Worm (Caenorhabditis elegans): ENCODE measurements around the gene bmy-1.

The bmy-1 gene

DNA sequence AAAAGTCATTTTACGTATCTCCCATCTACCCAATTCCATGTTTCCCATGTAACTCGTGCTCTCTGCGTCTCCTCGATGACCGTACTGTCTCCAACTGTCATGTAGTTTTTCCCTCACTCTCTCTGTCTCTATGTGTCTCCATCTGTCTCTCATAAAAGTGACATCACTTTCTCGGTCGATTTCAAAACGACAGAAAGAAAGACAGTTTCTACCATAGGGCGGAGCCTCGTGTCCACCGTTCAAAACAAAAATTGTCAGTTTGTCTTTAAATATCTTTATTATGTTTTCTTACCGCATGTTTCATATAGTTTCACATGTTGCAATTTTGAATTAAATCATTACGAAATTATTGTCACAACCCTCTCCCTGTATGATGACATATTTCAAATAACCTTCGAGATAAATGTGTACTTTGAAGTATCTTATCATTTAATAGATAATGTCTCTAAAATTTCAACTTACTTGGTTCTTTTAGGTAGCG, 28.2 kb upstream of the bmy-1 start (continued):
- TF ChIP-seq tbx-9 (tag; optimal IDR thresholded peaks at IDR 0.05; ENCODE audit: borderline replicate concordance) (no peak), madf-6 (GFP tag; IDR thresholded peaks at IDR 0.05) (no peak), nhr-90 (tag; optimal IDR thresholded peaks at IDR 0.05) (peak; percentile 47), unc-62 (GFP tag; optimal IDR thresholded peaks at IDR 0.05) (peak; percentile 60), B0019.2 (GFP tag; conservative IDR thresholded peaks at IDR 0.05) (no peak), attf-3 (GFP tag; conservative IDR thresholded peaks at IDR 0.05) (no peak), hrde-1 (tag; optimal IDR thresholded peaks at IDR 0.05; ENCODE audit: borderline replicate concordance) (no peak), egrh-3 (GFP tag; IDR thresholded peaks at IDR 0.05) (no peak), rcor-1 (GFP tag; IDR thresholded peaks at IDR 0.05) (no peak), F37B4.10 (GFP tag; IDR thresholded peaks at IDR 0.05) (no peak), dox-1 (GFP tag; IDR thresholded peaks at IDR 0.05) (peak; percentile 75), hsf-1 (GFP tag; IDR thresholded peaks at IDR 0.05) (no peak), cebp-2 (GFP tag; IDR thresholded peaks at IDR 0.05) (no peak), efl-1 (GFP tag; optimal IDR thresholded peaks at IDR 0.05) (no peak), ztf-28 (GFP tag; IDR thresholded peaks at IDR 0.05) (no peak), lsl-1 (GFP tag; optimal IDR thresholded peaks at IDR 0.05) (no peak), F52B5.7 (tag; optimal IDR thresholded peaks at IDR 0.05) (no peak), ztf-18 (tag; optimal IDR thresholded peaks at IDR 0.05) (no peak), bed-1 (GFP tag; IDR thresholded peaks at IDR 0.05) (no peak), nhr-120 (GFP tag; IDR thresholded peaks at IDR 0.05) (no peak), C06A6.2 (GFP tag; conservative IDR thresholded peaks at IDR 0.05) (no peak), attf-6 (GFP tag; IDR thresholded peaks at IDR 0.05) (no peak), pha-4 (tag; optimal IDR thresholded peaks at IDR 0.05) (peak; percentile 77), sdz-38 (tag; optimal IDR thresholded peaks at IDR 0.05) (no peak), ztf-22 (GFP tag; optimal IDR thresholded peaks at IDR 0.05) (peak; percentile 25), athp-1 (tag; optimal IDR thresholded peaks at IDR 0.05) (no peak), hmg-20 (GFP tag; IDR thresholded peaks at IDR 0.05) (no peak), ekl-4 (GFP tag; IDR thresholded peaks at IDR 0.05) (0 out of 2 replicates have a peak, but pooled peaks have one; percentile 11), B0035.1 (tag; optimal IDR thresholded peaks at IDR 0.05) (no peak), hlh-12 (tag; optimal IDR thresholded peaks at IDR 0.05) (no peak), aptf-3 (GFP tag; IDR thresholded peaks at IDR 0.05) (no peak), mes-4 (tag; optimal IDR thresholded peaks at IDR 0.05) (no peak), dpl-1 (GFP tag; optimal IDR thresholded peaks at IDR 0.05) (no peak), him-1 (tag; optimal IDR thresholded peaks at IDR 0.05) (no peak), ztf-25 (GFP tag; IDR thresholded peaks at IDR 0.05) (no peak), lin-40 (tag; optimal IDR thresholded peaks at IDR 0.05) (peak; percentile 84), tbp1 (GFP tag; optimal IDR thresholded peaks at IDR 0.05) (peak; percentile 19), Y56A3A.18 (GFP tag; IDR thresholded peaks at IDR 0.05) (no peak), ceh-100 (GFP tag; IDR thresholded peaks at IDR 0.05) (no peak), nfya-2 (GFP tag; IDR thresholded peaks at IDR 0.05) (no peak), snpc-3.4 (tag; optimal IDR thresholded peaks at IDR 0.05) (no peak), ets-4 (GFP tag; optimal IDR thresholded peaks at IDR 0.05) (peak; percentile 33), mel-28 (tag; optimal IDR thresholded peaks at IDR 0.05; ENCODE audit: borderline replicate concordance) (no peak), F57C9.4 (tag; optimal IDR thresholded peaks at IDR 0.05) (no peak), ceh-27 (GFP tag; optimal IDR thresholded peaks at IDR 0.05) (no peak), let-526 (GFP tag; IDR thresholded peaks at IDR 0.05) (no peak), pbrm-1 (GFP tag; IDR thresholded peaks at IDR 0.05) (peak; percentile 62; the same call in 1 of the 2 replicates), lin-26 (GFP tag; IDR thresholded peaks at IDR 0.05) (no peak), tlf-1 (GFP tag; optimal IDR thresholded peaks at IDR 0.05) (peak; percentile 57), somi-1 (GFP tag; optimal IDR thresholded peaks at IDR 0.05) (peak; percentile 70)

Measured in whole organism, young adult.